Worm (Caenorhabditis elegans) whole organism, young adult: ENCODE results near the gene glrx-3.

ENCODE experiments used
- B0019.2 ChIP-seq: fragments of 200-800 bp; sonication (Bioruptor generic); conservative IDR thresholded peaks from 2 replicates; pipeline ENCODE4 v1.3.6; 2022; ENCODE audit warnings: missing genetic modification reagents, missing genetic modification characterization, missing compliant biosample characterization
- C17E4.6 ChIP-seq: fragments of 200-800 bp; sonication (Bioruptor generic); IDR thresholded peaks from 2 replicates; pipeline ENCODE4 v1.3.6; 2022; ENCODE audit warnings: missing genetic modification reagents, missing genetic modification characterization, missing compliant biosample characterization
- F23B12.7 ChIP-seq: sonication (generic microtip); optimal IDR thresholded peaks from 2 replicates; lab custom pipeline; 2017; ENCODE audit warnings: missing genetic modification characterization, mild to moderate bottlenecking, missing compliant biosample characterization, antibody characterized with exemption, moderate library complexity; ENCODE audit not compliant: insufficient read depth
- F37B4.10 ChIP-seq: fragments of 200-800 bp; sonication (Bioruptor generic); IDR thresholded peaks from 2 replicates; pipeline ENCODE4 v1.3.6; 2022; ENCODE audit warnings: missing genetic modification characterization, missing compliant biosample characterization
- F55B11.4 ChIP-seq: sonication (generic microtip); optimal IDR thresholded peaks from 2 replicates; lab custom pipeline; 2016; ENCODE audit warnings: missing compliant biosample characterization, missing genetic modification characterization, borderline replicate concordance; ENCODE audit not compliant: insufficient read depth
- F57A8.1 ChIP-seq: fragments of 200-800 bp; sonication (Bioruptor generic); optimal IDR thresholded peaks from 2 replicates; lab custom pipeline; 2018; ENCODE audit warnings: mild to moderate bottlenecking, missing genetic modification characterization, moderate library complexity, missing compliant biosample characterization
- K11D2.4 ChIP-seq: fragments of 200-800 bp; sonication (Bioruptor generic); IDR thresholded peaks from 2 replicates; pipeline ENCODE4 v1.3.6; 2022; ENCODE audit warnings: missing genetic modification reagents, missing genetic modification characterization, missing compliant biosample characterization
- Y53F4B.3 ChIP-seq: fragments of 200-800 bp; sonication (Bioruptor generic); IDR thresholded peaks from 2 replicates; pipeline ENCODE4 v1.3.6; 2022; ENCODE audit warnings: missing genetic modification reagents, missing genetic modification characterization, missing compliant biosample characterization
- athp-1 ChIP-seq: sonication (generic microtip); optimal IDR thresholded peaks from 2 replicates; lab custom pipeline; 2017; ENCODE audit warnings: mild to moderate bottlenecking, missing genetic modification characterization, missing compliant biosample characterization
- attf-3 ChIP-seq: fragments of 200-800 bp; sonication (Bioruptor generic); conservative IDR thresholded peaks from 2 replicates; pipeline ENCODE4 v1.3.6; 2022; ENCODE audit warnings: missing genetic modification reagents, missing genetic modification characterization, missing compliant biosample characterization
- egrh-3 ChIP-seq: fragments of 200-800 bp; sonication (Bioruptor generic); IDR thresholded peaks from 2 replicates; pipeline ENCODE4 v1.3.6; 2022; ENCODE audit warnings: missing genetic modification reagents, missing genetic modification characterization, missing compliant biosample characterization
- hlh-26 ChIP-seq: fragments of 200-800 bp; sonication (Bioruptor generic); conservative IDR thresholded peaks from 2 replicates; pipeline ENCODE4 v1.3.6; 2022; ENCODE audit warnings: missing genetic modification reagents, missing genetic modification characterization, missing compliant biosample characterization
- hmg-20 ChIP-seq: fragments of 200-800 bp; sonication (Bioruptor generic); IDR thresholded peaks from 2 replicates; pipeline ENCODE4 v1.3.6; 2022; ENCODE audit warnings: missing genetic modification reagents, missing genetic modification characterization, missing compliant biosample characterization
- hrde-1 ChIP-seq: sonication (generic microtip); optimal IDR thresholded peaks from 2 replicates; lab custom pipeline; 2016; ENCODE audit warnings: missing genetic modification characterization, mild to moderate bottlenecking, missing compliant biosample characterization, moderate library complexity, missing genotype, missing genetic modification reagents, borderline replicate concordance
- hsf-1 ChIP-seq: fragments of 200-800 bp; sonication (Bioruptor generic); IDR thresholded peaks from 2 replicates; pipeline ENCODE4 v1.3.6; 2022; ENCODE audit warnings: missing genetic modification reagents, missing genetic modification characterization, missing compliant biosample characterization
- let-526 ChIP-seq: fragments of 200-800 bp; sonication (Bioruptor generic); IDR thresholded peaks from 2 replicates; pipeline ENCODE4 v1.3.6; 2022; ENCODE audit warnings: missing genetic modification reagents, missing genetic modification characterization, missing compliant biosample characterization
- let-607 ChIP-seq, 2 experiments: fragments of 200-800 bp in 1 of 2; sonication (Bioruptor generic) in 1 of 2; sonication (generic microtip) in 1 of 2; optimal IDR thresholded peaks; 2 replicates each; lab custom pipeline; 2016 to 2018; ENCODE audit warnings: mild to moderate bottlenecking in 2 of 2, missing compliant biosample characterization in 2 of 2, missing genetic modification characterization in 2 of 2, moderate library complexity in 2 of 2, missing genotype in 1 of 2
- lin-40 ChIP-seq: sonication (generic microtip); optimal IDR thresholded peaks from 2 replicates; lab custom pipeline; 2016; ENCODE audit warnings: missing genetic modification characterization, mild to moderate bottlenecking, missing compliant biosample characterization, missing genotype, missing genetic modification reagents
- lin-54 ChIP-seq: fragments of 200-800 bp; sonication (Bioruptor generic); optimal IDR thresholded peaks from 2 replicates; lab custom pipeline; 2018; ENCODE audit warnings: mild to moderate bottlenecking, missing genetic modification characterization, missing compliant biosample characterization
- lsy-27 ChIP-seq: sonication (generic microtip); optimal IDR thresholded peaks from 2 replicates; lab custom pipeline; 2017; ENCODE audit warnings: missing genetic modification characterization, mild to moderate bottlenecking, missing compliant biosample characterization, antibody characterized with exemption, missing genotype, borderline replicate concordance; ENCODE audit not compliant: insufficient read depth
- madf-3 ChIP-seq: fragments of 200-800 bp; sonication (Bioruptor generic); IDR thresholded peaks from 2 replicates; pipeline ENCODE4 v1.3.6; 2022; ENCODE audit warnings: missing genetic modification reagents, missing genetic modification characterization, missing compliant biosample characterization
- mcd-1 ChIP-seq: fragments of 200-800 bp; sonication (Bioruptor generic); IDR thresholded peaks from 2 replicates; pipeline ENCODE4 v1.3.6; 2022; ENCODE audit warnings: missing genetic modification reagents, missing genetic modification characterization, missing compliant biosample characterization
- mel-28 ChIP-seq: sonication (generic microtip); optimal IDR thresholded peaks from 2 replicates; lab custom pipeline; 2016; ENCODE audit warnings: borderline replicate concordance, mild to moderate bottlenecking, missing genetic modification characterization, missing compliant biosample characterization
- mxl-1 ChIP-seq: sonication (generic microtip); optimal IDR thresholded peaks from 2 replicates; lab custom pipeline; 2016; ENCODE audit warnings: missing genetic modification characterization, missing compliant biosample characterization
- rcor-1 ChIP-seq: fragments of 200-800 bp; sonication (Bioruptor generic); IDR thresholded peaks from 2 replicates; pipeline ENCODE4 v1.3.6; 2022; ENCODE audit warnings: missing genetic modification reagents, missing genetic modification characterization, missing compliant biosample characterization
- repo-1 ChIP-seq: sonication (generic microtip); optimal IDR thresholded peaks from 2 replicates; lab custom pipeline; 2017; ENCODE audit warnings: mild to moderate bottlenecking, missing genetic modification characterization, missing compliant biosample characterization
- sdz-38 ChIP-seq: sonication (generic microtip); optimal IDR thresholded peaks from 2 replicates; lab custom pipeline; 2016; ENCODE audit warnings: missing genotype, missing genetic modification characterization, missing compliant biosample characterization
- snpc-3.4 ChIP-seq: sonication (generic microtip); optimal IDR thresholded peaks from 2 replicates; lab custom pipeline; 2017; ENCODE audit warnings: missing genetic modification characterization, mild to moderate bottlenecking, missing compliant biosample characterization, antibody characterized with exemption, moderate library complexity, missing genotype, missing genetic modification reagents
- snpc-4 ChIP-seq, 5 experiments: fragments of 150-350 bp in 1 of 5; sonication (generic microtip) in 4 of 5; optimal IDR thresholded peaks; 2 replicates each; lab custom pipeline; 2014 to 2018; ENCODE audit warnings: missing genetic modification characterization in 5 of 5, missing biosample characterization in 3 of 5, antibody characterized with exemption in 2 of 5, mild to moderate bottlenecking in 2 of 5, missing compliant biosample characterization in 2 of 5, missing genotype in 2 of 5, moderate library complexity in 2 of 5, missing genetic modification reagents in 1 of 5
- tbx-9 ChIP-seq: sonication (generic microtip); optimal IDR thresholded peaks from 2 replicates; lab custom pipeline; 2016; ENCODE audit warnings: borderline replicate concordance, missing genetic modification characterization, inconsistent platforms, missing compliant biosample characterization
- tlf-1 ChIP-seq: fragments of 200-800 bp; sonication (Bioruptor generic); optimal IDR thresholded peaks from 2 replicates; lab custom pipeline; 2018; ENCODE audit warnings: mild to moderate bottlenecking, missing genetic modification characterization, missing compliant biosample characterization
- unc-130 ChIP-seq: sonication (generic microtip); optimal IDR thresholded peaks from 2 replicates; lab custom pipeline; 2016; ENCODE audit warnings: missing genetic modification reagents, missing genetic modification characterization, missing compliant biosample characterization
- xnd-1 ChIP-seq: sonication (generic microtip); optimal IDR thresholded peaks from 2 replicates; lab custom pipeline; 2016; ENCODE audit warnings: missing genotype, missing genetic modification reagents, missing genetic modification characterization, missing compliant biosample characterization
- zfh-2 ChIP-seq: fragments of 200-800 bp; sonication (Bioruptor generic); conservative IDR thresholded peaks from 2 replicates; pipeline ENCODE4 v1.3.6; 2022; ENCODE audit warnings: missing genetic modification reagents, missing genetic modification characterization, missing compliant biosample characterization
- ztf-18 ChIP-seq: sonication (generic microtip); optimal IDR thresholded peaks from 2 replicates; lab custom pipeline; 2016; ENCODE audit warnings: missing genotype, mild to moderate bottlenecking, missing genetic modification characterization, missing compliant biosample characterization
- ztf-22 ChIP-seq: fragments of 200-800 bp; sonication (Bioruptor generic); optimal IDR thresholded peaks from 2 replicates; lab custom pipeline; 2018; ENCODE audit warnings: mild to moderate bottlenecking, missing genetic modification characterization, moderate library complexity, missing compliant biosample characterization
- ztf-3 ChIP-seq: fragments of 200-800 bp; sonication (Bioruptor generic); optimal IDR thresholded peaks from 2 replicates; lab custom pipeline; 2018; ENCODE audit warnings: mild to moderate bottlenecking, missing genetic modification characterization, missing compliant biosample characterization

Gene glrx-3

DNA sequence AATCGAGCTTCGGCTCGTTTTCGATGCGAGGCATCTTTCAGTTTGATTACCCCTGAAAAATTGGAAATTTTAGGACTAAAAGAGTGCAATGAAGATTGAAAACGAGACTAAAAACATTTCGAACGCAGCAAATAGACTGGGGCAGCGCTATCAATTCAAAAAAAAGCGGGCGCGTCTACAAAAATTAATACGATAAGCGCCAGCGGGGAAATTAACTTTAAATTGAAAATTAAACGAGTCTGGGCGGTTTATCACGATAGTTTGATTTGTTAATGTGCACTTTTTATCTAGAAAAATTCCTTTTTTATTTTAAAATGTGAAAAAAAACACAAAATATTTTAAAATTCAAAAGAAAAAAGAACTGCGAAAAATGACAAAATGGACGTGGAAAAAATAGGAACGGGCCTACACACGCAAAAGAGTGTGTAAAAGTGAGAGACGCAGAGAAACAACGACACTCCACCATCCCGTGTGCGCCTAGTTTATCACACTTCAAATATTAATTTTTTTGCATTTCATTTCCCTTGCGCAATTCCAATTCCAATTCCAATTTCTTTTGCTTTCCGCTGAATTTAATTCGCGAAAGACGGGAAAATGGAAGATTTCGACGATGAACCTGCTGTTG, 30.3 kb upstream of the glrx-3 start, which contains the start of the genes gmpr-1 and fipp-1 (continued):
- peak; percentile 36 for TF ChIP-seq tlf-1
- peak; percentile 53; the same call in 1 of the 2 replicates for TF ChIP-seq mcd-1
- TF ChIP-seq ztf-22 (GFP tag; lab: Kevin White, UChicago): no peak
- peak; percentile 97 for TF ChIP-seq attf-3
- TF ChIP-seq hmg-20 (GFP tag; lab: Robert Waterston, UW): no peak
- no peak for TF ChIP-seq F57A8.1
- TF ChIP-seq lin-54 (GFP tag; lab: Kevin White, UChicago): peak; percentile 32
- no peak for TF ChIP-seq C17E4.6 (GFP tag; lab: Robert Waterston, UW)
- TF ChIP-seq xnd-1: peak; percentile 74
- peak; percentile 10 for TF ChIP-seq F23B12.7 (tag; lab: Kevin White, UChicago)
- no peak for TF ChIP-seq mxl-1 (tag; lab: Kevin White, UChicago)
- no peak for TF ChIP-seq rcor-1 (GFP tag; lab: Robert Waterston, UW)
- no peak for TF ChIP-seq B0019.2 (GFP tag; lab: Robert Waterston, UW)
- TF ChIP-seq let-607 (tag; optimal IDR thresholded peaks at IDR 0.05; lab: Kevin White, UChicago): no peak

DNA sequence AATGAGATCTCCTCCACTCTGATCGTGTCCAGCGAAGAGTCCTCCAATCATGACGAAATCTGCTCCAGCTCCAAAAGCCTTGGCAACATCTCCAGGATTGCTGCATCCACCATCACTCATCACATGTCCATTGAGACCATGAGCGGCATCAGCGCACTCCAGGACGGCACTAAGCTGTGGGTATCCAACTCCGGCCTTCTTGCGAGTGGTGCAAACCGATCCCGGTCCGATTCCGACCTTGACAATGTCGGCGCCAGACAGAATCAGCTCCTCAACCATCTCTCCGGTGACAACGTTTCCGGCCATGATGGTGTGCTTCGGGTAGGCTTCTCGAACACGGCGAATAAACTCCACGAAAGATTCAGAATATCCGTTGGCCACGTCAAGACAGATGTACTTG, 29.4 kb upstream of the glrx-3 start:
- TF ChIP-seq ztf-22 (GFP tag; lab: Kevin White, UChicago): no peak
- peak; percentile 68 for TF ChIP-seq zfh-2 (GFP tag; lab: Robert Waterston, UW)
- no peak for TF ChIP-seq tbx-9

DNA sequence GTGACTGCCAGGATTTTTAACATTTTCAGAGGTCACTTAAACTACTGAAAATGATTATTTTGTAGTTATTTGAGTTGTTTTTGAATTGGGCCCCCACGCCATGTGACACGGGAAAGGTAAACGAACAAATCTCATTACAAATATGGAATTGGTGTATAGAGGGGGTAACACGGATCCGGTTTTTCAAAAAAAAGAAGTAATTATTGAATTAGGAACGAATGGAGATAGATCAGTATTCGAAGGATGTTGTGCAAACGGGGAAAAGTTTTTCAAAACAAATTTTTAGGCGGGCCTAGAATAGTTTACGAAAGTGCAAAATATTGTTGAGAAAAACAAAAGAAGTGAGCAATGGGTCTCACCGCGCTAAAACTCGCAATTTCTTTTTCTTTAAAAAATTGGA, 25.3 kb upstream of the glrx-3 start, which contains the start of gene F32D1.11:
Gene F32D1.11 (minus strand): TSS at position 101 of the 400 bp plus-strand sequence.
- no peak for TF ChIP-seq Y53F4B.3 (GFP tag; lab: Robert Waterston, UW)
- TF ChIP-seq lin-40 (tag; lab: Kevin White, UChicago): no peak
- TF ChIP-seq F23B12.7 (tag; lab: Kevin White, UChicago): no peak
- no peak for TF ChIP-seq K11D2.4 (GFP tag; lab: Robert Waterston, UW)
- TF ChIP-seq mel-28 (tag; lab: Kevin White, UChicago): no peak
- no peak for TF ChIP-seq madf-3 (GFP tag; lab: Robert Waterston, UW)
- TF ChIP-seq hrde-1: no peak
- TF ChIP-seq ztf-18 (tag; lab: Kevin White, UChicago): no peak
- TF ChIP-seq hsf-1 (GFP tag; lab: Robert Waterston, UW): no peak
- no peak for TF ChIP-seq hlh-26 (GFP tag; lab: Robert Waterston, UW)
- no peak for TF ChIP-seq lsy-27 (tag; lab: Kevin White, UChicago)
- no peak for TF ChIP-seq egrh-3 (GFP tag; lab: Robert Waterston, UW)
- TF ChIP-seq sdz-38 (tag; lab: Kevin White, UChicago): no peak
- no peak for TF ChIP-seq athp-1 (tag; lab: Kevin White, UChicago)

DNA sequence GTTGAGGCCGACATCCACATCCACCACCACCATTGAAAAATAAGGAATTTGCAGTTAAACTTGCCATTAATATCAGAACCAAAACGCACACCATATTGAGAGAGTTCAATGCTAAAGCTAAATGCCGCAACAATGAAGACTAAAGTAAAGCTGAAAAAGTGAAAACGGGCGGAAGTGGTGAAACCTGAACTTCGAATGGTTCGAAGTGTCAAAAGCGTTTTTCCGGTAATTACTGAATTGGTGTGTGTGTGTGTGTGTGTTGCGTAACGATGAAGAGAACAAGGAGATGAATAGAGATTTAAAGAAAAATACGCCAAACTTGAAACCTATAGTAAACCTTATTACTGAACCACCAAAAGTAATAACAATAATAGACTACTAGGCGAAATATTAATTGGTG, 23.4 kb upstream of the glrx-3 start, which contains the start of gene grl-13:
Gene grl-13 (minus strand): TSS at position 101 of the 400 bp plus-strand sequence.
- TF ChIP-seq snpc-4 (GFP tag; optimal IDR thresholded peaks at IDR 0.05; lab: Kevin White, UChicago) (no peak), snpc-4 (tag; optimal IDR thresholded peaks at IDR 0.05; lab: Kevin White, UChicago) (no peak), F37B4.10 (GFP tag; lab: Robert Waterston, UW) (no peak), unc-130 (no peak), ztf-3 (GFP tag; lab: Kevin White, UChicago) (no peak), hsf-1 (GFP tag; lab: Robert Waterston, UW) (no peak), snpc-3.4 (tag; lab: Kevin White, UChicago) (no peak), F57A8.1 (no peak), let-526 (GFP tag; lab: Robert Waterston, UW) (no peak), F55B11.4 (tag; lab: Kevin White, UChicago) (no peak), repo-1 (no peak)
